Fruit fly (Drosophila melanogaster): ENCODE data around the gene CG34150.
A peak's percentile ranks its signal among the peaks of the same experiment; 100 is the strongest.

The CG34150 gene

dm6 chr3R:24813637-24814301 is at the start of gene CG34150, which contains the start of gene lili (continued):
- peak; percentile 76 for TF ChIP-seq Ets97D (GFP tag; optimal IDR thresholded peaks at IDR 0.05)
- peak; percentile 66 for TF ChIP-seq dysf (GFP tag; IDR thresholded peaks at IDR 0.05)
- TF ChIP-seq CG8388 (GFP tag; optimal IDR thresholded peaks at IDR 0.05): peak; percentile 55
- no peak for TF ChIP-seq dan (GFP tag; IDR thresholded peaks at IDR 0.05)
- peak; percentile 73; the same call in 1 of the 2 replicates for TF ChIP-seq CG32767 (GFP tag; IDR thresholded peaks at IDR 0.05)
- TF ChIP-seq CG17829 (tag; optimal IDR thresholded peaks at IDR 0.05): peak; percentile 81
- TF ChIP-seq wek (GFP tag; optimal IDR thresholded peaks at IDR 0.05): peak; percentile 1
- TF ChIP-seq B-H1 (GFP tag; IDR thresholded peaks at IDR 0.05): no peak; the same call in 2 of the 3 replicates
- no peak for TF ChIP-seq CG10959 (GFP tag; IDR thresholded peaks at IDR 0.05)
- peak; percentile 44 for TF ChIP-seq Adf1 (GFP tag; IDR thresholded peaks at IDR 0.05)
- TF ChIP-seq MESR4 (GFP tag; optimal IDR thresholded peaks at IDR 0.05): peak; percentile 65
- TF ChIP-seq tio (GFP tag; optimal IDR thresholded peaks at IDR 0.05): peak; percentile 54
- TF ChIP-seq CG30431 (GFP tag; optimal IDR thresholded peaks at IDR 0.05): no peak
- TF ChIP-seq CG31365 (tag; optimal IDR thresholded peaks at IDR 0.05): no peak
- no peak for TF ChIP-seq Gsc (GFP tag; IDR thresholded peaks at IDR 0.05)
- TF ChIP-seq CG12236 (GFP tag; optimal IDR thresholded peaks at IDR 0.05): peak; percentile 42
- no peak for TF ChIP-seq lov (optimal IDR thresholded peaks at IDR 0.05)
- TF ChIP-seq lov (GFP tag; IDR thresholded peaks at IDR 0.05): no peak
- no peak for TF ChIP-seq Doc2 (GFP tag; IDR thresholded peaks at IDR 0.05)
- peak; percentile 36; the same call in 1 of the 3 replicates for TF ChIP-seq jigr1 (GFP tag; IDR thresholded peaks at IDR 0.05)
- peak; percentile 38 for TF ChIP-seq CTCF (GFP tag; optimal IDR thresholded peaks at IDR 0.05)
- TF ChIP-seq CG18262 (tag; optimal IDR thresholded peaks at IDR 0.05): peak; percentile 67
- TF ChIP-seq klu (GFP tag; IDR thresholded peaks at IDR 0.05): peak; percentile 69
- TF ChIP-seq CG18011 (GFP tag; optimal IDR thresholded peaks at IDR 0.05): peak; percentile 53
- TF ChIP-seq CG7987 (GFP tag; optimal IDR thresholded peaks at IDR 0.05): peak; percentile 36
- peak; percentile 30 for TF ChIP-seq CG10431 (GFP tag; optimal IDR thresholded peaks at IDR 0.05)
- TF ChIP-seq lilli (GFP tag; optimal IDR thresholded peaks at IDR 0.05): peak; percentile 88
- no peak for TF ChIP-seq prd (optimal IDR thresholded peaks at IDR 0.05)
- TF ChIP-seq prd (GFP tag; IDR thresholded peaks at IDR 0.05): peak; percentile 84
- TF ChIP-seq Nf-YB (GFP tag; optimal IDR thresholded peaks at IDR 0.05): peak; percentile 60
- peak in 1 of 2 experiments; percentile 32 for TF ChIP-seq insv (GFP tag; optimal IDR thresholded peaks at IDR 0.05)
- peak; percentile 70 for TF ChIP-seq CG30020 (tag; optimal IDR thresholded peaks at IDR 0.05)
- peak; percentile 95 for TF ChIP-seq Sry-δ (GFP tag; optimal IDR thresholded peaks at IDR 0.05)
- TF ChIP-seq CG18619 (GFP tag; optimal IDR thresholded peaks at IDR 0.05): peak; percentile 42
- TF ChIP-seq ro (GFP tag; IDR thresholded peaks at IDR 0.05): 0 out of 2 replicates have a peak, but pooled peaks have one; percentile 39
- peak; percentile 93 for TF ChIP-seq MBD-R2 (GFP tag; IDR thresholded peaks at IDR 0.05)
- TF ChIP-seq unpg (GFP tag; optimal IDR thresholded peaks at IDR 0.05): peak; percentile 71
- peak; percentile 58 for TF ChIP-seq Lhr (GFP tag; optimal IDR thresholded peaks at IDR 0.05)
- peak; percentile 67 for TF ChIP-seq fd3F (GFP tag; optimal IDR thresholded peaks at IDR 0.05)
- TF ChIP-seq CG1792 (GFP tag; optimal IDR thresholded peaks at IDR 0.05): peak; percentile 41
- no peak for TF ChIP-seq cg (GFP tag; optimal IDR thresholded peaks at IDR 0.05)
- no peak for TF ChIP-seq CG15011 (GFP tag; optimal IDR thresholded peaks at IDR 0.05)
- no peak for TF ChIP-seq nerfin-2 (GFP tag; IDR thresholded peaks at IDR 0.05; ENCODE audit: partially characterized antibody)
- TF ChIP-seq NK7.1 (GFP tag; optimal IDR thresholded peaks at IDR 0.05): peak; percentile 6
- peak; percentile 29 for TF ChIP-seq BtbVII (GFP tag; optimal IDR thresholded peaks at IDR 0.05)
- TF ChIP-seq CG7556 (GFP tag; optimal IDR thresholded peaks at IDR 0.05): peak; percentile 64
- peak; percentile 77; the same call in 2 of the 3 replicates for TF ChIP-seq CG11456 (GFP tag; IDR thresholded peaks at IDR 0.05)
- no peak for TF ChIP-seq kah (GFP tag; optimal IDR thresholded peaks at IDR 0.05)
- TF ChIP-seq CG7786 (GFP tag; optimal IDR thresholded peaks at IDR 0.05): peak; percentile 74
- no peak for TF ChIP-seq mirr (GFP tag; optimal IDR thresholded peaks at IDR 0.05)
- TF ChIP-seq ATbp (GFP tag; optimal IDR thresholded peaks at IDR 0.05): no peak

Measured in whole organism, embryonic.